Worm (Caenorhabditis elegans) whole organism, L4/young adult: ENCODE measurements around the gene srh-55.

Experiments used
- dao-5 ChIP-seq: sonication (generic microtip); optimal IDR thresholded peaks from 2 replicates; lab custom pipeline; 2016; ENCODE audit warnings: missing genotype, missing genetic modification characterization, moderate library complexity, missing compliant biosample characterization
- him-1 ChIP-seq: sonication (generic microtip); optimal IDR thresholded peaks from 2 replicates; lab custom pipeline; 2016; ENCODE audit warnings: missing genotype, missing genetic modification reagents, missing genetic modification characterization, missing compliant biosample characterization

- TF ChIP-seq him-1 (tag; lab: Kevin White, UChicago) (no peak), dao-5 (no peak)
Measured at ce11 chrV:15113992-15114391, 39.4 kb upstream of the srh-55 start, which contains the start of gene T01G5.6.
